Worm (Caenorhabditis elegans): ENCODE results near the gene ZK666.2.

ce11 chrII:10446300-10446699 lies 25.4 kb downstream of the ZK666.2 start:
- TF ChIP-seq ref-1 (GFP tag; conservative IDR thresholded peaks at IDR 0.05) (no peak), flt-1 (GFP tag; IDR thresholded peaks at IDR 0.05) (no peak)

Measured in whole organism, midembryonic.